Fruit fly (Drosophila melanogaster) whole organism, embryonic: ENCODE results near the gene mthl1.

ENCODE experiments used
- Atf3 ChIP-seq: fragments of 200-800 bp; sonication (Bioruptor generic); optimal IDR thresholded peaks from 3 replicates; lab custom pipeline; 2016; ENCODE audit warnings: missing biosample characterization, missing genetic modification characterization
- Bteb2 ChIP-seq: fragments of 200-800 bp; sonication (Bioruptor generic); optimal IDR thresholded peaks from 2 replicates; lab custom pipeline; 2016; ENCODE audit warnings: missing biosample characterization, missing genetic modification characterization
- CG12219 ChIP-seq: fragments of 200-800 bp; sonication (Bioruptor generic); optimal IDR thresholded peaks from 3 replicates; lab custom pipeline; 2018; ENCODE audit warnings: missing biosample characterization, mild to moderate bottlenecking, missing genetic modification characterization
- CG13775 ChIP-seq: fragments of 200-800 bp; sonication (Bioruptor generic); optimal IDR thresholded peaks from 3 replicates; lab custom pipeline; 2017; ENCODE audit warnings: missing biosample characterization, mild to moderate bottlenecking, missing genetic modification characterization
- CG14441 ChIP-seq: fragments of 200-800 bp; sonication (Bioruptor generic); IDR thresholded peaks from 2 replicates; pipeline ENCODE4 v1.3.6; 2022; ENCODE audit warnings: missing biosample characterization, missing genetic modification characterization
- CG14667 ChIP-seq: fragments of 200-800 bp; sonication (Bioruptor generic); IDR thresholded peaks from 2 replicates; pipeline ENCODE4 v1.3.6; 2022; ENCODE audit warnings: missing biosample characterization, missing genetic modification characterization
- CG16813 ChIP-seq: fragments of 200-800 bp; sonication (Bioruptor generic); IDR thresholded peaks from 3 replicates; pipeline ENCODE4 v1.3.6; 2022; ENCODE audit warnings: missing biosample characterization, missing genetic modification characterization; ENCODE audit not compliant: partially characterized antibody
- CG1832 ChIP-seq: fragments of 200-800 bp; sonication (Bioruptor generic); optimal IDR thresholded peaks from 2 replicates; lab custom pipeline; 2017; ENCODE audit warnings: missing biosample characterization, mild to moderate bottlenecking, missing genetic modification characterization, inconsistent platforms
- CG2202 ChIP-seq: fragments of 200-800 bp; sonication (Bioruptor generic); optimal IDR thresholded peaks from 2 replicates; lab custom pipeline; 2018; ENCODE audit warnings: missing biosample characterization, mild to moderate bottlenecking, missing genetic modification characterization
- CG4360 ChIP-seq: fragments of 200-800 bp; sonication (Bioruptor generic); IDR thresholded peaks from 2 replicates; pipeline ENCODE4 v1.3.6; 2022; ENCODE audit warnings: missing biosample characterization, missing genetic modification characterization
- CG4404 ChIP-seq: fragments of 200-800 bp; sonication (Bioruptor generic); IDR thresholded peaks from 2 replicates; pipeline ENCODE4 v1.3.6; 2022; ENCODE audit warnings: missing biosample characterization, missing genetic modification characterization
- CG4730 ChIP-seq: fragments of 200-800 bp; sonication (Bioruptor generic); IDR thresholded peaks from 2 replicates; pipeline ENCODE4 v1.3.6; 2022; ENCODE audit warnings: missing biosample characterization, missing genetic modification characterization
- CG6683 ChIP-seq: fragments of 200-800 bp; sonication (Bioruptor generic); optimal IDR thresholded peaks from 2 replicates; lab custom pipeline; 2017; ENCODE audit warnings: missing biosample characterization, mild to moderate bottlenecking, missing genetic modification characterization, missing genetic modification reagents
- CG7786 ChIP-seq: fragments of 200-800 bp; sonication (Bioruptor generic); optimal IDR thresholded peaks from 2 replicates; lab custom pipeline; 2016; ENCODE audit warnings: missing biosample characterization, missing genetic modification characterization
- CG8765 ChIP-seq: fragments of 200-800 bp; sonication (Bioruptor generic); IDR thresholded peaks from 2 replicates; pipeline ENCODE4 v1.3.6; 2022; ENCODE audit warnings: missing biosample characterization, missing genetic modification characterization
- CG9797 ChIP-seq: fragments of 200-800 bp; sonication (Bioruptor generic); optimal IDR thresholded peaks from 3 replicates; lab custom pipeline; 2018; ENCODE audit warnings: missing biosample characterization, mild to moderate bottlenecking, missing genetic modification characterization
- CG9876 ChIP-seq: fragments of 200-800 bp; sonication (Bioruptor generic); optimal IDR thresholded peaks from 2 replicates; lab custom pipeline; 2016; ENCODE audit warnings: missing biosample characterization, missing genetic modification characterization
- Dbx ChIP-seq: fragments of 200-800 bp; sonication (Bioruptor generic); IDR thresholded peaks from 3 replicates; pipeline ENCODE4 v1.3.6; 2022; ENCODE audit warnings: missing biosample characterization, missing genetic modification characterization
- Dip3 ChIP-seq: fragments of 200-800 bp; sonication (Bioruptor generic); optimal IDR thresholded peaks from 3 replicates; lab custom pipeline; 2016; ENCODE audit warnings: missing biosample characterization, missing genetic modification characterization
- Doc3 ChIP-seq: fragments of 200-800 bp; sonication (Bioruptor generic); IDR thresholded peaks from 3 replicates; pipeline ENCODE4 v1.3.6; 2022; ENCODE audit warnings: missing biosample characterization, missing genetic modification characterization; ENCODE audit not compliant: partially characterized antibody
- E2f2 ChIP-seq: fragments of 200-800 bp; sonication (Bioruptor generic); IDR thresholded peaks from 2 replicates; pipeline ENCODE4 v1.3.6; 2022; ENCODE audit warnings: missing biosample characterization, missing genetic modification characterization
- Fer3 ChIP-seq: fragments of 200-800 bp; sonication (Bioruptor generic); optimal IDR thresholded peaks from 2 replicates; lab custom pipeline; 2018; ENCODE audit warnings: missing biosample characterization, mild to moderate bottlenecking, missing genetic modification characterization, moderate library complexity
- Gug ChIP-seq: fragments of 200-800 bp; sonication (Bioruptor generic); IDR thresholded peaks from 4 replicates; pipeline ENCODE4 v1.3.6; 2022; ENCODE audit warnings: missing biosample characterization, missing genetic modification characterization
- Hr3 ChIP-seq: fragments of 200-800 bp; sonication (Bioruptor generic); optimal IDR thresholded peaks from 3 replicates; lab custom pipeline; 2016; ENCODE audit warnings: missing biosample characterization, missing genetic modification characterization
- Hsf ChIP-seq: fragments of 200-800 bp; sonication (Bioruptor generic); optimal IDR thresholded peaks from 3 replicates; lab custom pipeline; 2016; ENCODE audit warnings: missing biosample characterization, missing genetic modification characterization
- NC2α ChIP-seq: fragments of 200-800 bp; sonication (Bioruptor generic); optimal IDR thresholded peaks from 2 replicates; lab custom pipeline; 2016; ENCODE audit warnings: missing biosample characterization, missing genetic modification characterization
- Sox100B ChIP-seq: fragments of 200-800 bp; sonication (Bioruptor generic); optimal IDR thresholded peaks from 3 replicates; lab custom pipeline; 2018; ENCODE audit warnings: missing biosample characterization, mild to moderate bottlenecking, missing genetic modification characterization
- YL-1 ChIP-seq: fragments of 200-800 bp; sonication (Bioruptor generic); optimal IDR thresholded peaks from 3 replicates; lab custom pipeline; 2017; ENCODE audit warnings: missing biosample characterization, mild to moderate bottlenecking, missing genetic modification characterization
- ato ChIP-seq: fragments of 200-800 bp; sonication (Bioruptor generic); IDR thresholded peaks from 2 replicates; pipeline ENCODE4 v1.3.6; 2022; ENCODE audit warnings: missing biosample characterization, missing genetic modification characterization; ENCODE audit not compliant: partially characterized antibody
- bowl ChIP-seq: fragments of 200-800 bp; sonication (Bioruptor generic); IDR thresholded peaks from 2 replicates; pipeline ENCODE4 v1.3.6; 2022; ENCODE audit warnings: missing biosample characterization, missing genetic modification characterization
- chif ChIP-seq, 2 experiments: fragments of 200-800 bp; sonication (Bioruptor generic); optimal IDR thresholded peaks; 3 replicates each; lab custom pipeline; 2016; ENCODE audit warnings: missing biosample characterization in 2 of 2, missing genetic modification characterization in 2 of 2
- chinmo ChIP-seq: fragments of 200-800 bp; sonication (Bioruptor generic); IDR thresholded peaks from 4 replicates; pipeline ENCODE4 v1.3.6; 2022; ENCODE audit warnings: missing biosample characterization, missing genetic modification characterization; ENCODE audit not compliant: partially characterized antibody
- chm ChIP-seq: fragments of 200-800 bp; sonication (Bioruptor generic); IDR thresholded peaks from 2 replicates; pipeline ENCODE4 v1.3.6; 2022; ENCODE audit warnings: missing biosample characterization, missing genetic modification characterization
- da ChIP-seq: fragments of 200-800 bp; sonication (Bioruptor generic); optimal IDR thresholded peaks from 2 replicates; lab custom pipeline; 2016; ENCODE audit warnings: missing biosample characterization, missing genetic modification characterization
- dpn ChIP-seq, 2 experiments: fragments of 200-800 bp; sonication (Bioruptor generic); optimal IDR thresholded peaks; 3 replicates each; lab custom pipeline; 2016; ENCODE audit warnings: missing biosample characterization in 2 of 2, missing genetic modification characterization in 2 of 2
- dysf ChIP-seq: fragments of 200-800 bp; sonication (Bioruptor generic); IDR thresholded peaks from 3 replicates; pipeline ENCODE4 v1.3.6; 2022; ENCODE audit warnings: missing biosample characterization, missing genetic modification characterization
- emc ChIP-seq: fragments of 200-800 bp; sonication (Bioruptor generic); optimal IDR thresholded peaks from 2 replicates; lab custom pipeline; 2016; ENCODE audit warnings: missing biosample characterization, missing genetic modification characterization
- fd102C ChIP-seq: fragments of 200-800 bp; sonication (Bioruptor generic); optimal IDR thresholded peaks from 2 replicates; lab custom pipeline; 2018; ENCODE audit warnings: missing biosample characterization, mild to moderate bottlenecking, missing genetic modification characterization, moderate library complexity
- ken ChIP-seq: fragments of 200-800 bp; sonication (Bioruptor generic); IDR thresholded peaks from 3 replicates; pipeline ENCODE4 v1.3.6; 2022; ENCODE audit warnings: missing biosample characterization, missing genetic modification characterization
- kni ChIP-seq: fragments of 200-800 bp; sonication (Bioruptor generic); optimal IDR thresholded peaks from 3 replicates; lab custom pipeline; 2017; ENCODE audit warnings: mild to moderate bottlenecking, missing biosample characterization, missing genetic modification reagents, missing genetic modification characterization
- knrl ChIP-seq: fragments of 200-800 bp; sonication (Bioruptor generic); IDR thresholded peaks from 3 replicates; pipeline ENCODE4 v1.3.6; 2022; ENCODE audit warnings: missing biosample characterization, missing genetic modification characterization; ENCODE audit not compliant: partially characterized antibody
- lilli ChIP-seq: fragments of 200-800 bp; sonication (Bioruptor generic); optimal IDR thresholded peaks from 3 replicates; lab custom pipeline; 2016; ENCODE audit warnings: missing biosample characterization, missing genetic modification characterization
- rib ChIP-seq: fragments of 200-800 bp; sonication (Bioruptor generic); IDR thresholded peaks from 2 replicates; pipeline ENCODE4 v1.3.6; 2022; ENCODE audit warnings: missing biosample characterization, missing genetic modification characterization
- row ChIP-seq: fragments of 200-800 bp; sonication (Bioruptor generic); IDR thresholded peaks from 3 replicates; pipeline ENCODE4 v1.3.6; 2022; ENCODE audit warnings: missing biosample characterization, missing genetic modification characterization
- seq ChIP-seq: fragments of 200-800 bp; sonication (Bioruptor generic); IDR thresholded peaks from 2 replicates; pipeline ENCODE4 v1.3.6; 2022; ENCODE audit warnings: missing biosample characterization, missing genetic modification characterization
- sisA ChIP-seq: fragments of 200-800 bp; sonication (Bioruptor generic); IDR thresholded peaks from 2 replicates; pipeline ENCODE4 v1.3.6; 2022; ENCODE audit warnings: missing biosample characterization, missing genetic modification characterization
- slou ChIP-seq: fragments of 200-800 bp; sonication (Bioruptor generic); optimal IDR thresholded peaks from 3 replicates; lab custom pipeline; 2016; ENCODE audit warnings: missing biosample characterization, missing genetic modification characterization
- tgo ChIP-seq: fragments of 200-800 bp; sonication (Bioruptor generic); IDR thresholded peaks from 3 replicates; pipeline ENCODE4 v1.3.6; 2022; ENCODE audit warnings: missing biosample characterization, missing genetic modification characterization
- tx ChIP-seq: fragments of 200-800 bp; sonication (Bioruptor generic); optimal IDR thresholded peaks from 2 replicates; lab custom pipeline; 2016; ENCODE audit warnings: missing biosample characterization, missing genetic modification characterization
- vnd ChIP-seq: fragments of 200-800 bp; sonication (Bioruptor generic); IDR thresholded peaks from 3 replicates; pipeline ENCODE4 v1.3.6; 2022; ENCODE audit warnings: missing biosample characterization, missing genetic modification characterization; ENCODE audit not compliant: partially characterized antibody
- wdn ChIP-seq: fragments of 200-800 bp; sonication (Bioruptor generic); IDR thresholded peaks from 2 replicates; pipeline ENCODE4 v1.3.6; 2022; ENCODE audit warnings: missing biosample characterization, missing genetic modification characterization

The mthl1 gene

DNA sequence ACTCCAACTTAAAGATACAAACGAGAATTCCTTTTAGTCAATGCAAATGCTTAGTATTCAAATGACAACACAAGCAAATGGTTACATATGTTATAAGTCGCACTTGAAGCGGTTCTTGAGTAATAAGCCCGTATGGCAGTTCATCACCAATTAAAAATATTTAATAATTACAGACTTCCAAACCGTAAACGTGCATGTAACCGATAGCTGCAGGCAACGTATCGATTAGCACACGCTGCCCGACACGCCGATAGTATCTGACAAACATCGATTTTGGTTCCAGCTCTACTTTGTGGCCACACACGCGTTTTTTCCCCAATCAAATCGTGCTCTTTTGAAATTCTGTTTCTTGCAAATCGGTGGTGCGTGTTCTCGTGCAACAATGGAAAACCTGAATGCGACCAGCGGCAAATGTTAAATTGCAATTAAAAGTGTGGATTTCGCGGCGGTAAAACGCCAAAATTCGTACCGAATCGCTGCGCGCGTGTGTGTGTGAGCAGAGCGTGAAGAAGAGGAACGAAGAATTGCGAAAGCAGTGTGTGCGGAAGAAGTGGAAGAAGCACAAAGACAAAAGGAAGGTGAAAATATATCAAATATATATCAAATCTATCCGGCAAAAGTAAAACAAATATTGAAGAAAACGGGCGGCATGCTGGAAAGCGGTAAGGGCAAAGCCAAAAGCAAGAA is 41.6 kb upstream of the mthl1 start, which contains the start of the genes CG9784 and Nup153 (continued):
- TF ChIP-seq chinmo = peak; percentile 97
- TF ChIP-seq sisA (GFP tag; lab: Robert Waterston, UW) = no peak
- no peak for TF ChIP-seq wdn (GFP tag; lab: Robert Waterston, UW)
- no peak for TF ChIP-seq bowl
- no peak for TF ChIP-seq chif (GFP tag; optimal IDR thresholded peaks at IDR 0.05; lab: Kevin White, UChicago)
- TF ChIP-seq dysf (GFP tag; lab: Robert Waterston, UW) = no peak
- no peak for TF ChIP-seq emc (GFP tag; lab: Kevin White, UChicago)
- peak; percentile 96 for TF ChIP-seq knrl (GFP tag; lab: Robert Waterston, UW)
- TF ChIP-seq YL-1 (GFP tag; lab: Kevin White, UChicago) = no peak
- TF ChIP-seq Gug (GFP tag; lab: Robert Waterston, UW) = peak; percentile 37; the same call in 1 of the 4 replicates
- TF ChIP-seq NC2α (GFP tag; lab: Kevin White, UChicago) = no peak
- no peak for TF ChIP-seq CG6683 (GFP tag; lab: Kevin White, UChicago)
- no peak for TF ChIP-seq CG14441 (GFP tag; lab: Robert Waterston, UW)
- peak; percentile 96 for TF ChIP-seq CG16813 (GFP tag; lab: Robert Waterston, UW)
- TF ChIP-seq Dip3 (GFP tag; lab: Kevin White, UChicago) = no peak
- TF ChIP-seq CG9876 (GFP tag; lab: Kevin White, UChicago) = no peak
- no peak for TF ChIP-seq CG2202 (tag; lab: Kevin White, UChicago)
- peak; percentile 37; the same call in 1 of the 3 replicates for TF ChIP-seq Dbx (GFP tag; lab: Robert Waterston, UW)
- TF ChIP-seq tgo = no peak
- TF ChIP-seq Hsf (GFP tag; lab: Kevin White, UChicago) = no peak
- no peak for TF ChIP-seq seq (GFP tag; lab: Robert Waterston, UW)
- no peak for TF ChIP-seq CG4360 (GFP tag; lab: Robert Waterston, UW)
- no peak for TF ChIP-seq chm
- TF ChIP-seq CG8765 (GFP tag; lab: Robert Waterston, UW) = no peak
- TF ChIP-seq Bteb2 (GFP tag; lab: Kevin White, UChicago) = no peak
- TF ChIP-seq Fer3 (tag; lab: Kevin White, UChicago) = no peak
- no peak for TF ChIP-seq CG7786 (GFP tag; lab: Kevin White, UChicago)
- no peak for TF ChIP-seq fd102C (GFP tag; lab: Kevin White, UChicago)
- TF ChIP-seq Hr3 (GFP tag; lab: Kevin White, UChicago) = no peak
- peak; percentile 95 for TF ChIP-seq vnd
- no peak for TF ChIP-seq CG13775 (GFP tag; lab: Kevin White, UChicago)
- peak; percentile 89 for TF ChIP-seq Doc3
- no peak for TF ChIP-seq tx (GFP tag; lab: Kevin White, UChicago)
- no peak for TF ChIP-seq Atf3 (GFP tag; lab: Kevin White, UChicago)
- no peak for TF ChIP-seq lilli (GFP tag; lab: Kevin White, UChicago)
- no peak for TF ChIP-seq Sox100B
- TF ChIP-seq slou (GFP tag; lab: Kevin White, UChicago) = no peak
- no peak; the same call in 2 of the 3 replicates for TF ChIP-seq row (GFP tag; lab: Robert Waterston, UW)
- TF ChIP-seq da (GFP tag; lab: Kevin White, UChicago) = no peak
- TF ChIP-seq CG14667 (GFP tag; lab: Robert Waterston, UW) = no peak
- TF ChIP-seq rib (GFP tag; lab: Robert Waterston, UW) = peak; percentile 51
- peak; percentile 93 for TF ChIP-seq ato (GFP tag; lab: Robert Waterston, UW)
- no peak for TF ChIP-seq ken
- no peak for TF ChIP-seq E2f2 (GFP tag; lab: Robert Waterston, UW)
- no peak for TF ChIP-seq CG12219
- TF ChIP-seq CG1832 (GFP tag; lab: Kevin White, UChicago) = no peak
- no peak for TF ChIP-seq CG4730 (GFP tag; lab: Robert Waterston, UW)
- TF ChIP-seq CG9797 (GFP tag; lab: Kevin White, UChicago) = peak; percentile 22
- no peak for TF ChIP-seq dpn (GFP tag; optimal IDR thresholded peaks at IDR 0.05; lab: Kevin White, UChicago)
- no peak for TF ChIP-seq CG4404 (GFP tag; lab: Robert Waterston, UW)
- no peak for TF ChIP-seq kni (GFP tag; lab: Kevin White, UChicago)
